Fruit fly (Drosophila melanogaster) whole organism, adult: ENCODE results near the gene FASN2.

Source experiments
- CG11617 ChIP-seq: fragments of 200-800 bp; sonication (Bioruptor generic); optimal IDR thresholded peaks from 2 replicates; lab custom pipeline; 2017; ENCODE audit warnings: mild to moderate bottlenecking, missing biosample characterization, missing genetic modification reagents, missing genetic modification characterization
- CG12768 ChIP-seq: fragments of 200-800 bp; sonication (Bioruptor generic); optimal IDR thresholded peaks from 2 replicates; lab custom pipeline; 2017; ENCODE audit warnings: missing biosample characterization, missing genetic modification characterization, mild to moderate bottlenecking, moderate library complexity, missing genetic modification reagents
- CG14711 ChIP-seq: fragments of 200-800 bp; sonication (Bioruptor generic); optimal IDR thresholded peaks from 2 replicates; lab custom pipeline; 2018; ENCODE audit warnings: missing biosample characterization, mild to moderate bottlenecking, missing genetic modification characterization, moderate library complexity
- CG1620 ChIP-seq: fragments of 200-800 bp; sonication (Bioruptor generic); optimal IDR thresholded peaks from 2 replicates; lab custom pipeline; 2016; ENCODE audit warnings: missing biosample characterization, missing genetic modification characterization
- CG33017 ChIP-seq: fragments of 200-800 bp; sonication (Bioruptor generic); optimal IDR thresholded peaks from 2 replicates; lab custom pipeline; 2018; ENCODE audit warnings: missing biosample characterization, mild to moderate bottlenecking, missing genetic modification characterization, moderate library complexity
- CG5204 ChIP-seq: fragments of 200-800 bp; sonication (Bioruptor generic); optimal IDR thresholded peaks from 2 replicates; lab custom pipeline; 2016; ENCODE audit warnings: missing biosample characterization, missing genetic modification characterization
- CG7045 ChIP-seq: fragments of 200-800 bp; sonication (Bioruptor generic); optimal IDR thresholded peaks from 2 replicates; lab custom pipeline; 2017; ENCODE audit warnings: missing biosample characterization, mild to moderate bottlenecking, missing genetic modification characterization
- CG7101 ChIP-seq: fragments of 200-800 bp; sonication (Bioruptor generic); optimal IDR thresholded peaks from 2 replicates; lab custom pipeline; 2018; ENCODE audit warnings: missing biosample characterization, mild to moderate bottlenecking, missing genetic modification characterization, moderate library complexity
- Clk ChIP-seq: fragments of 200-800 bp; sonication (Bioruptor generic); optimal IDR thresholded peaks from 2 replicates; lab custom pipeline; 2017; ENCODE audit warnings: missing biosample characterization, missing genetic modification characterization
- Crg-1 ChIP-seq: fragments of 200-800 bp; sonication (Bioruptor generic); optimal IDR thresholded peaks from 2 replicates; lab custom pipeline; 2016; ENCODE audit warnings: missing biosample characterization, missing genetic modification characterization
- Hr96 ChIP-seq: fragments of 200-800 bp; sonication (Bioruptor generic); optimal IDR thresholded peaks from 2 replicates; lab custom pipeline; 2016; ENCODE audit warnings: missing biosample characterization, missing genetic modification characterization
- Mnt ChIP-seq: fragments of 200-800 bp; sonication (Bioruptor generic); optimal IDR thresholded peaks from 2 replicates; lab custom pipeline; 2016; ENCODE audit warnings: missing biosample characterization, mild to moderate bottlenecking, missing genetic modification characterization
- bab1 ChIP-seq: fragments of 200-800 bp; sonication (Bioruptor generic); optimal IDR thresholded peaks from 3 replicates; lab custom pipeline; 2019; ENCODE audit warnings: missing biosample characterization, mild to moderate bottlenecking, missing genetic modification characterization, moderate library complexity
- cic ChIP-seq: fragments of 200-800 bp; sonication (Bioruptor generic); optimal IDR thresholded peaks from 2 replicates; lab custom pipeline; 2017; ENCODE audit warnings: missing biosample characterization, mild to moderate bottlenecking, missing genetic modification characterization, moderate library complexity
- cnc ChIP-seq, 2 experiments: fragments of >200 bp; optimal IDR thresholded peaks; 2 replicates each; lab custom pipeline; 2017
- kay ChIP-seq: fragments of 200-800 bp; sonication (Bioruptor generic); peaks from one replicate; lab custom pipeline; 2016; ENCODE audit warnings: missing biosample characterization, missing genetic modification characterization, borderline replicate concordance
- ovo ChIP-seq: fragments of 200-800 bp; sonication (Bioruptor generic); optimal IDR thresholded peaks from 2 replicates; lab custom pipeline; 2016; ENCODE audit warnings: missing biosample characterization, missing genetic modification characterization
- pad ChIP-seq: fragments of 200-800 bp; sonication (Bioruptor generic); optimal IDR thresholded peaks from 3 replicates; lab custom pipeline; 2017; ENCODE audit warnings: missing biosample characterization, missing genetic modification characterization, mild to moderate bottlenecking, moderate library complexity, missing genetic modification reagents
- tj ChIP-seq: fragments of 200-800 bp; sonication (Bioruptor generic); optimal IDR thresholded peaks from 3 replicates; lab custom pipeline; 2017; ENCODE audit warnings: missing biosample characterization, mild to moderate bottlenecking, missing genetic modification characterization, moderate library complexity
- toe ChIP-seq: fragments of 200-800 bp; sonication (Bioruptor generic); optimal IDR thresholded peaks from 2 replicates; lab custom pipeline; 2016; ENCODE audit warnings: missing biosample characterization, missing genetic modification characterization

Gene FASN2

DNA sequence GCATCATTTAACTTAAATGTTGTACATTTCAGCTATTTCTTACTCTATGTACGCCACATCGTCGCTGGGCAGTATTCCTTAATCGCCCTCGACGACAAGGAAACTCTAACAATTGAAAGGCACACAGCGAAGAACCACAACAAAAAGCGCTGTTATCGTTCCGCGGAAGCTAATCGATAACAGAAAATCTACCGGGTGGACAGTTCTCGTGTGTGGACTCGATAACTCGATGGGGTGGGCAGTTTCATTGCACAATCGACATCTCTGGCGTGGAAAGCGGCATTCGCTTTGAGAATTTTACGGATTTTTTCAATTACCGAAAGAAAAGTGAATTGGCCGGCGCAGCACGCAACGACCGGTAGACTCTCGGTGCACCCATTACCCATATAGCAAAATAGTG is 20.8 kb upstream of the FASN2 start, which contains the start of the genes alpha4GT1 and Prp40:
Gene alpha4GT1 (minus strand): TSS at position 156 of the 400 bp plus-strand sequence.
Gene Prp40 (plus strand): TSS at position 241 of the 400 bp plus-strand sequence.
- no peak for TF ChIP-seq CG33017
- no peak for TF ChIP-seq CG12768
- no peak for TF ChIP-seq CG7101
- no peak for TF ChIP-seq CG1620
- TF ChIP-seq CG11617 (GFP tag; lab: Kevin White, UChicago): no peak
- peak; percentile 18 for TF ChIP-seq CG14711 (tag; lab: Kevin White, UChicago)
- no peak for TF ChIP-seq tj
- TF ChIP-seq kay (GFP tag; lab: Kevin White, UChicago): no peak
- TF ChIP-seq CG5204: no peak
- TF ChIP-seq ovo: no peak
- no peak for TF ChIP-seq CG7045 (GFP tag; lab: Kevin White, UChicago)
- no peak for TF ChIP-seq cnc (optimal IDR thresholded peaks at IDR 0.05; lab: Kevin White, UChicago)
- TF ChIP-seq cic (GFP tag; lab: Kevin White, UChicago): no peak
- TF ChIP-seq bab1 (GFP tag; lab: Kevin White, UChicago): peak; percentile 16
- no peak for TF ChIP-seq Clk (GFP tag; lab: Kevin White, UChicago)
- no peak for TF ChIP-seq Hr96 (GFP tag; lab: Kevin White, UChicago)
- TF ChIP-seq Crg-1 (GFP tag; lab: Kevin White, UChicago): no peak
- TF ChIP-seq Mnt (GFP tag; lab: Kevin White, UChicago): peak; percentile 31
- TF ChIP-seq pad (GFP tag; lab: Kevin White, UChicago): no peak
- no peak for TF ChIP-seq toe (GFP tag; lab: Kevin White, UChicago)

DNA sequence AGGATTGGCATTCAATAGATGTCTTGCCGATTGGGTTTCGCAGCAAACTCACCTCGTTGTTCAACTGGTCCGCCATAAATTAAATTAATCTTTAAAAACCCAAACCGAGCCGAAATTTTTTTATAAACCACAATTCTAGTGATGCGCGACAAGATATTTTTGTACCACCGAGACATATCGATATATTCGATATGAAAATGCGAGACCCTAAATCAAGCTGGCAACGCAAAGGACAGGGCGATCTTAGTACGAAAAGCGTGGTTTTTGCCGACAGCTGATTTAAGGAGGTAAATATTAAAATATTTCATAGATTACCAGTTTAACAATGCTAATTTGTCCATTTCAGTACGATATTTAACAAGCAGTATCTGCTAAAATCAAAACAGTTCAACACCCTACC is 14.7 kb upstream of the FASN2 start, which contains the start of the genes Sf3b2 and CG17219:
Gene Sf3b2 (minus strand): TSS at position 157 of the 400 bp plus-strand sequence.
Gene CG17219 (plus strand): TSS at position 242 of the 400 bp plus-strand sequence.
- TF ChIP-seq kay (GFP tag; lab: Kevin White, UChicago): no peak
- TF ChIP-seq bab1 (GFP tag; lab: Kevin White, UChicago): peak; percentile 59
- peak; percentile 57 for TF ChIP-seq Mnt (GFP tag; lab: Kevin White, UChicago)

DNA sequence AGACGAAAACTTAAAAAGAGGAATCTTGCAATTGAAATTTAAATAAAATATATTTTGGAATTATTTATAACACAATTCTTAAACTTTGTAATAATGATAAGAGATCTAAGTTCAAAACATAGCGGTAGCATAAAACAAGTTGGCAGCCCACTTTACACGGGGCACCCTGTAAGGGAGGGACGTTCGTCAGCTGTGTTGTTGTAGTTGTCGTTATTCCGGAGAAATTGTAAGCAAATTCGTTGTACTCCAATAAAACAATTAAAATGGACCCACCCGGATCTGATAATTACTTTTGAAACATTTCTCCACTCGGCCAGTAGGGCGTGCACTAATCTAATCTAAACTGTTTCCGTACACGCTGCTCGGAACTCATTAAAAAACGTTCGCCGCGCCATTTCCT is 13.4 kb upstream of the FASN2 start, which contains the start of gene GABPI:
Gene GABPI (plus strand): TSS at position 190 of the 400 bp plus-strand sequence.
- peak; percentile 7 for TF ChIP-seq CG12768
- TF ChIP-seq CG7045 (GFP tag; lab: Kevin White, UChicago): no peak
- peak; percentile 65 for TF ChIP-seq Crg-1 (GFP tag; lab: Kevin White, UChicago)
- TF ChIP-seq Mnt (GFP tag; lab: Kevin White, UChicago): peak; percentile 8
- peak; percentile 1 for TF ChIP-seq CG11617 (GFP tag; lab: Kevin White, UChicago)
- TF ChIP-seq CG33017: no peak
- peak; percentile 27 for TF ChIP-seq CG7101
- TF ChIP-seq bab1 (GFP tag; lab: Kevin White, UChicago): peak; percentile 56
- TF ChIP-seq ovo: peak; percentile 29
- TF ChIP-seq CG14711 (tag; lab: Kevin White, UChicago): no peak
- no peak for TF ChIP-seq pad (GFP tag; lab: Kevin White, UChicago)
- TF ChIP-seq CG5204: no peak

DNA sequence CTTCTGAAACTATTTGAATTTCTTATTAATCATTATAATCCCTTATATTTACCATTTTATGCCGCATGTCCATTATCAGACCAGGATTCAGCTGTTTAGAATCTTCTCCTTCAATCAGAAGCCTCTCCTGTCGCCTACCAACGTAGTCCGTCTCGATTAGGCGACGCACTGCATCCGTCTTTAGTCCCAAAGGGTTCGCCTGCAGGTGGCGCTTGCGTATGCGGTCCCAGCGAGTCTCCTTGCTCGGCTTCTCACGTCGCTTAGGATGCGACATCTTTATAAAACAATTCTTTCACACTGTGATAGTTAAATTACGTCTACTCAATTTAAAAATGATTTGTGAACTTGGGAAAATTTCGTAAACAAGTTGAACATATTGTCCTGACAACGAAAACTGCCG is 8.8 kb upstream of the FASN2 start, which contains the start of gene CG17258:
Gene CG17258 (minus strand): TSS at position 380 of the 400 bp plus-strand sequence.
- TF ChIP-seq kay (GFP tag; lab: Kevin White, UChicago) (no peak), CG11617 (GFP tag; lab: Kevin White, UChicago) (no peak), Mnt (GFP tag; lab: Kevin White, UChicago) (no peak), cic (GFP tag; lab: Kevin White, UChicago) (no peak)

DNA sequence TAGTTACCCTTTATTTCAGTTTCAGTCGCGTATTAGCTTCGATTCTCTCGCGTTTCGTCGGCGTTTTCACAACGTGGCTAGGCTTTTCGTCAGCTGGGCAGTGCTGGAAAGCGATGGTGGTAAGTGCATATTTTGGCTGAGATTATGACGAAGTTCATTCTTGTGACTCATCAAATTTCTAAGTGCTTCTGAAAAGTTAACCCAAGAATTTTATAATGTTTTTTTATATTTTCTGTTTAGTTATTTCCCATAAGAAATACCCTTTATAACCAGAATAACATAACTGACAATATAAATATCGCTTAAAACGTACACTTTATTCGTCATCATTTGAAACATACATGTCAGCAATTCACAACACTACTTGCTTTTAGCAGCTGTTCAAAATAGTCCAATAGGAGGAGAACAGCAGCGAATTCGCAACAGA is 6.6 kb upstream of the FASN2 start, which contains the start of the genes CG17260 and SerRS:
Gene CG17260 (plus strand): TSS at position 78 of the 427 bp plus-strand sequence.
Gene SerRS (minus strand): TSS at position 251 of the 427 bp plus-strand sequence.
- TF ChIP-seq Mnt (GFP tag; lab: Kevin White, UChicago) (peak; percentile 92), CG5204 (no peak), Clk (GFP tag; lab: Kevin White, UChicago) (peak; percentile 78), CG33017 (peak; percentile 90), ovo (peak; percentile 34), CG1620 (peak; percentile 84), CG11617 (GFP tag; lab: Kevin White, UChicago) (peak; percentile 86), CG14711 (tag; lab: Kevin White, UChicago) (peak; percentile 92), CG7045 (GFP tag; lab: Kevin White, UChicago) (peak; percentile 88), toe (GFP tag; lab: Kevin White, UChicago) (peak; percentile 90), cnc (optimal IDR thresholded peaks at IDR 0.05; lab: Kevin White, UChicago) (peak in 1 of 2 experiments; percentile 66), cic (GFP tag; lab: Kevin White, UChicago) (peak; percentile 67), tj (peak; percentile 93), Crg-1 (GFP tag; lab: Kevin White, UChicago) (peak; percentile 93), CG12768 (peak; percentile 96), bab1 (GFP tag; lab: Kevin White, UChicago) (peak; percentile 95), kay (GFP tag; lab: Kevin White, UChicago) (peak; percentile 99), CG7101 (peak; percentile 95), Hr96 (GFP tag; lab: Kevin White, UChicago) (peak; percentile 84), pad (GFP tag; lab: Kevin White, UChicago) (peak; percentile 92)

DNA sequence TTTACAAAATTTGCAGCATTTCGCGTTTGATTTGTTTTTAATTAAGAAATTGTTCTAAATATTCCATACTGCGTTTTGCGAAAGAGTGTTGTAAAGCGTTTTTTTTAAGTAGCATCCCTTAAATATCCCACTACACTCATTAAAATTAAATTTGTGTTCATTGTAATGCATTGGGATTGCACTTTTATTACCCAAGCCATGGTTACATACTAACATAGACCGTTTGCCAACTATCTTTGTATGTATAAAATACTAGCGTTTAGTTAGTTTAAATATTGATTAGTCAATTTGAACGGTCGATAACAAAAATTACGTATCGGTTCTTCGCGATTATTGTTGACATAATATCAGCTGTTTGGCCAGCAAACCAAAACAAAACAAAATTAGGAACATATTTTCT is 4.0 kb upstream of the FASN2 start, which contains the start of the genes cnir and CG17221:
Gene cnir (minus strand): TSS at position 39 of the 400 bp plus-strand sequence.
Gene CG17221 (plus strand): TSS at position 203 of the 400 bp plus-strand sequence.
- TF ChIP-seq kay (GFP tag; lab: Kevin White, UChicago) (peak; percentile 99), CG7101 (peak; percentile 84), tj (peak; percentile 65), cic (GFP tag; lab: Kevin White, UChicago) (peak; percentile 59), CG14711 (tag; lab: Kevin White, UChicago) (peak; percentile 72), CG33017 (peak; percentile 77), CG5204 (peak; percentile 87), Hr96 (GFP tag; lab: Kevin White, UChicago) (peak; percentile 85), ovo (peak; percentile 43), CG12768 (peak; percentile 77), Mnt (GFP tag; lab: Kevin White, UChicago) (peak; percentile 85), pad (GFP tag; lab: Kevin White, UChicago) (peak; percentile 69), Clk (GFP tag; lab: Kevin White, UChicago) (peak; percentile 31), Crg-1 (GFP tag; lab: Kevin White, UChicago) (peak; percentile 86), bab1 (GFP tag; lab: Kevin White, UChicago) (peak; percentile 75), CG1620 (peak; percentile 92), toe (GFP tag; lab: Kevin White, UChicago) (peak; percentile 93), cnc (optimal IDR thresholded peaks at IDR 0.05; lab: Kevin White, UChicago) (no peak), CG7045 (GFP tag; lab: Kevin White, UChicago) (peak; percentile 73), CG11617 (GFP tag; lab: Kevin White, UChicago) (peak; percentile 78)
